Worm (Caenorhabditis elegans) whole organism, L4 larva: ENCODE measurements around the gene pat-6.
"Not testable (repeated sequence)": the region's sequence is repeated elsewhere in the genome, so short reads cannot be mapped to it uniquely, and the experiment has no call there.

Experiments used
- aha-1 ChIP-seq: fragments of 150-350 bp; peaks from one replicate; lab custom pipeline; 2014; ENCODE audit warnings: missing biosample characterization, missing genetic modification characterization
- ceh-32 ChIP-seq: sonication (generic microtip); optimal IDR thresholded peaks from 2 replicates; lab custom pipeline; 2016; ENCODE audit warnings: mild to moderate bottlenecking, missing genetic modification characterization, missing compliant biosample characterization; ENCODE audit not compliant: poor library complexity
- cey-2 ChIP-seq: sonication (generic microtip); optimal IDR thresholded peaks from 3 replicates; lab custom pipeline; 2017; ENCODE audit warnings: missing genetic modification characterization, mild to moderate bottlenecking, missing compliant biosample characterization, antibody characterized with exemption, borderline replicate concordance; ENCODE audit not compliant: insufficient read depth
- egl-27 ChIP-seq: sonication (generic microtip); optimal IDR thresholded peaks from 3 replicates; lab custom pipeline; 2017; ENCODE audit warnings: missing biosample characterization, missing genetic modification reagents, missing genetic modification characterization
- mdl-1 ChIP-seq, 2 experiments: fragments of 150-350 bp in 1 of 2; sonication (generic microtip) in 1 of 2; optimal IDR thresholded peaks; 2 replicates each; lab custom pipeline; 2014 to 2017; ENCODE audit warnings: missing biosample characterization in 2 of 2, missing genetic modification characterization in 2 of 2
- nhr-237 ChIP-seq: sonication (generic microtip); optimal IDR thresholded peaks from 2 replicates; lab custom pipeline; 2017; ENCODE audit warnings: missing biosample characterization, missing genetic modification characterization
- nhr-76 ChIP-seq: fragments of 150-350 bp; optimal IDR thresholded peaks from 2 replicates; lab custom pipeline; 2014; ENCODE audit warnings: missing biosample characterization, missing genetic modification characterization
- skn-1 ChIP-seq: fragments of 150-350 bp; optimal IDR thresholded peaks from 2 replicates; lab custom pipeline; 2014; ENCODE audit warnings: missing biosample characterization, missing genetic modification characterization
- snpc-1.2 ChIP-seq: fragments of 200-800 bp; sonication (Bioruptor generic); IDR thresholded peaks from 2 replicates; pipeline ENCODE4 v1.3.6; 2022; ENCODE audit warnings: missing genetic modification reagents, missing genetic modification characterization, missing compliant biosample characterization
- snpc-4 ChIP-seq: fragments of 150-350 bp; optimal IDR thresholded peaks from 2 replicates; lab custom pipeline; 2014; ENCODE audit warnings: missing biosample characterization, missing genetic modification characterization
- unc-130 ChIP-seq: sonication (generic microtip); optimal IDR thresholded peaks from 2 replicates; lab custom pipeline; 2016; ENCODE audit warnings: missing genetic modification reagents, missing genetic modification characterization, missing compliant biosample characterization
- unc-39 ChIP-seq: sonication (generic microtip); optimal IDR thresholded peaks from 2 replicates; lab custom pipeline; 2017; ENCODE audit warnings: missing biosample characterization, missing genetic modification characterization
- zag-1 ChIP-seq: fragments of 150-350 bp; optimal IDR thresholded peaks from 2 replicates; lab custom pipeline; 2014; ENCODE audit warnings: missing biosample characterization, missing genetic modification characterization
- ztf-11 ChIP-seq: fragments of 150-350 bp; optimal IDR thresholded peaks from 2 replicates; lab custom pipeline; 2014; ENCODE audit warnings: missing biosample characterization, missing genetic modification characterization

DNA sequence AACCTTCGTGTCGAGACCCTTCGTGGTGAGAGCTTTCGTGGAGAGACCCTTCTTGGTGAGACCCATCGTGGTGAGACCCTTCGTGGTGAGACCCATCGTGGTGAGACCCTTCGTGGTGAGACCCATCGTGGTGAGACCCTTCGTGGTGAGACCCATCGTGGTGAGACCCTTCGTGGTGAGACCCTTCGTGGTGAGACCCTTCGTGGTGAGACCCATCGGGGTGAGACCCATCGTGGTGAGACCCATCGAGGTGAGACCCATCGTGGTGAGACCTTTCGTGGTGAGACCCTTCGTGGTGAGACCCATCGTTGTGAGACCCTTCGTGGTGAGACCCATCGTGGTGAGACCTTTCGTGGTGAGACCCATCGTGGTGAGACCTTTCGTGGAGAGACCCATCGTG is 17.2 kb upstream of the pat-6 start:
- not testable (repeated sequence) for TF ChIP-seq ztf-11; unc-130 (GFP tag; lab: Kevin White, UChicago); mdl-1 (tag; optimal IDR thresholded peaks at IDR 0.05; lab: Kevin White, UChicago); snpc-1.2 (GFP tag; lab: Robert Waterston, UW); cey-2; egl-27 (tag; lab: Kevin White, UChicago); aha-1 (tag; lab: Kevin White, UChicago); snpc-4 (tag; lab: Kevin White, UChicago); nhr-76 (tag; lab: Kevin White, UChicago); unc-39; nhr-237 (tag; lab: Kevin White, UChicago); ceh-32 (tag; lab: Kevin White, UChicago); zag-1 (tag; lab: Kevin White, UChicago); skn-1 (tag; lab: Kevin White, UChicago)
